Worm (Caenorhabditis elegans) whole organism, L4/young adult: ENCODE measurements around the gene asp-18.

ENCODE experiments used
- W03F9.2 ChIP-seq: fragments of 150-350 bp; optimal IDR thresholded peaks from 2 replicates; lab custom pipeline; 2014; ENCODE audit warnings: missing biosample characterization, missing genetic modification characterization
- dao-5 ChIP-seq: sonication (generic microtip); optimal IDR thresholded peaks from 2 replicates; lab custom pipeline; 2016; ENCODE audit warnings: missing genotype, missing genetic modification characterization, moderate library complexity, missing compliant biosample characterization
- him-1 ChIP-seq: sonication (generic microtip); optimal IDR thresholded peaks from 2 replicates; lab custom pipeline; 2016; ENCODE audit warnings: missing genotype, missing genetic modification reagents, missing genetic modification characterization, missing compliant biosample characterization

The asp-18 gene

DNA sequence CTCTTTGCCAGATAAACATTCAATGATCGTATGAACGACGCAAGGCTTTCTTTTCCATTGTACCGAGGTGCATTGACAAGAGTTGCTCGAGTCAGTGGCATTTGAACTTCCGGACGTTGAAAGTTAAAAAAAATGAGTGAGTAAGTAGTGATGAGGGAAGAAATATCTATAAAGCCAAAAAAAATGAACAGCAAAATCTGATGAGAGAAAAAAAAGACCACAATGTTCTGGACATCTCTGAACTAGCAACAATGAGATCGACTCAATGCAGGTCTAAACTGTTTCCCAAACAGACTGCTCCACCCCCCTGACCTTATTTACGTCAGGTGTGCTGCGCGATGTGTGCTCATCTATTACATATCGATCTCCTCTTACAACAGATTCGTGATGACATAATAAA is 19.0 kb upstream of the asp-18 start, which contains the start of the genes F11D11.21 and F11D11.12:
TSS of gene F11D11.21 (minus strand) at position 101 of the 400 bp plus-strand sequence.
TSS of gene F11D11.12 (minus strand) at position 238 of the 400 bp plus-strand sequence.
- TF ChIP-seq him-1 (tag; lab: Kevin White, UChicago) (no peak), W03F9.2 (tag; lab: Kevin White, UChicago) (no peak), dao-5 (tag; lab: Kevin White, UChicago) (no peak)

- TF ChIP-seq him-1 (tag; lab: Kevin White, UChicago) (no peak), dao-5 (tag; lab: Kevin White, UChicago) (no peak), W03F9.2 (tag; lab: Kevin White, UChicago) (no peak)
Observed at ce11 chrV:18748726-18749125, 17.2 kb upstream of the asp-18 start, which contains the start of gene clec-252. Gene clec-252, minus strand, starts transcription at chrV:18748826.

DNA sequence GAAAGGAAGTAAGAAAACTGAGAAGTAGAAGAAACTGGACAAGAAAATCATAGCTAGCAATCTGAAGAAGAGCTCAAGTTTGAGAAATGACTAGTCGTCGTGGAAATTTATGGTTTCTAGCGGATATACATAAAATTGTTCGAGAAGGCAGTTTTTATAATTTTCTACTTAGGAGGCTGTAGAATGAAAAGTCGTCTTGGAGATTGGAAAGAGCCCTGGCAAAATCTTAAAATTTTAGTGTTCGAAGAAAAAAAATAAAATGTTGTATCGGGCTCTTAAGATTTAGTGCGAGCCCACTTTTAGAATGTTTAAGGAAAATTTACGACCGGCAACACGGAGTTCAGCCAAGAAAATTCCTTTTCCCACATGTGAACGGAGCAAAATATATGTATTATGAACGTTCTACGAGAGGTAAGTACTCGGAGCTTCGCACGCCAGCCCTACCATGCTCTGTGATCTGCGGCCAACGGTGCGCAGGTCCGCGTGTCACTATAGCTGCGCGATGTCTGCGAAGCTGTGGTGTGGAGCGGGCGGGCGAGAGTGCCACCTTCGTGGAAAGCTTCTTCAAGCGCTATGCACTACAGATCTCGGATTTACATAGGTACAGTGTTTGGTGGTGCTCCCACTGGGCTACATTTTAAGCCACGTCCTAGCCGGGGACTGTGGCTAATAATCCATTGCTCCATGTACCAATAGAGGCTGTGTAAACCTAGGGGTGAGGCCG is 15.6 kb upstream of the asp-18 start, which contains the start of gene clec-251:
TSS of gene clec-251 (minus strand) at position 51 of the 724 bp plus-strand sequence.
- no peak for TF ChIP-seq W03F9.2 (tag; lab: Kevin White, UChicago)
- no peak for TF ChIP-seq dao-5 (tag; lab: Kevin White, UChicago)
- no peak for TF ChIP-seq him-1 (tag; lab: Kevin White, UChicago)

- TF ChIP-seq dao-5 (tag; lab: Kevin White, UChicago) = no peak
- TF ChIP-seq him-1 (tag; lab: Kevin White, UChicago) = no peak
- no peak for TF ChIP-seq W03F9.2 (tag; lab: Kevin White, UChicago)
Observed at ce11 chrV:18742108-18742507, 10.6 kb upstream of the asp-18 start, which contains the start of gene clec-250. Gene clec-250, minus strand, starts transcription at chrV:18742208.

DNA sequence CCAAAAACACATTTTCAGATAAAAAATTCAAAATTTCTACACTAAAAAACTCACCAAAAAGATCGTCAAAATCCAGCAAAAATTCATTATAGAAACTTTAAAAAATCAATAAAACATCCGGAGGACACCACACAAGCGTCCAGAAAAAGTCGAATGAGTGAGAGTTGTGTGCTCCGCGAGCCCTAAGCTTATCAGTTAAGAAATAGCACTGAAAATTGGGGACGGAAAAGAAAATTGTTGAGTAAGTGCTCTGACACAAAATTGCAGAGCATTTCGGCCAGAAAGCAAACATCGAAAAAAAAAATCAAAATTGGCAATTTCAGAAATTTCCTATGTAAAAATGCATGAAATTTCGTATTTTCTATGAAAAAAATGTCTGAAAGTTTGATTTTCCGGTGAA is 6.2 kb upstream of the asp-18 start:
- TF ChIP-seq him-1 (tag; lab: Kevin White, UChicago) (no peak), dao-5 (tag; lab: Kevin White, UChicago) (no peak), W03F9.2 (tag; lab: Kevin White, UChicago) (no peak)

DNA sequence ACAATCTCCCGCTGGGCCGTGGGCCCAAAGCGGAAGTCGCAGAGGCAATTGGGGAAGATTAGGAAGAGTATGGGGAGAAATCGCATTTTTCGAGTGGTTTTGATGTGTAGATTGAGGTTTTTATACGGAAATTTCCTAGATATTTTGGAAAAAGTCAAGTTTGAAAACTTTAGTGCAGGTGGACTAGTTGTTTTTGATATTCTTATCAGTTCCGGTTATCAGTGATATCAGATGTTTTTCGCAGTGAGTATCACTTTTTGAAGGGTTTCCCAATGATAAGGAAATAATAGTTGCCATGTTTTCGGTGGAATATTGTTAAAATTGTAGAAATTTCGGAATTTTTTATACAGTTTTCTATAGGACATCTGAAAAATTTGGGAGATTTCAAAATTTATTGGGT is 2.9 kb upstream of the asp-18 start, which contains the start of gene scl-20:
TSS of gene scl-20 (minus strand) at position 101 of the 400 bp plus-strand sequence.
- TF ChIP-seq him-1 (tag; lab: Kevin White, UChicago) (no peak), W03F9.2 (tag; lab: Kevin White, UChicago) (no peak), dao-5 (tag; lab: Kevin White, UChicago) (no peak)

DNA sequence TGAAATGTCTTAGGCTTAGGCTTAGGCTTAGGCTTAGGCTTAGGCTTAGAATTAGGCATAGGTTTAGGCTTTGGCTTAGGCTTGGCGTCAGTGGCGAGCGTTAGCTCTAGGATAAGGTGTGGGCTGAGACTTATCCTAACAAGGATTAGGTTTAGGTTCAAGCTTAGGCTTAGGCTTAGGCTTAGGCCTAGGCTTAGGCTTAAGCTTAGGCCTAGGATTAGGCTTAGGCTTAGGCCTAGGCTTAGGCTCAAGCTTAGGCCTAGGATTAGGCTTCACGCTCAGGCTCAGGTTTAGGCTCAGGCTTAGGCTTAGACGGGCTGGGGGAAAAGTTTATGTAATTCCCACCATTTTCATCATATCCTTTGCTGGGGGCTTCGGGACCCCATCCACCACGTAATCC is 2.5 kb upstream of the asp-18 start:
- no peak for TF ChIP-seq him-1 (tag; lab: Kevin White, UChicago)
- no peak for TF ChIP-seq dao-5 (tag; lab: Kevin White, UChicago)
- no peak for TF ChIP-seq W03F9.2 (tag; lab: Kevin White, UChicago)

DNA sequence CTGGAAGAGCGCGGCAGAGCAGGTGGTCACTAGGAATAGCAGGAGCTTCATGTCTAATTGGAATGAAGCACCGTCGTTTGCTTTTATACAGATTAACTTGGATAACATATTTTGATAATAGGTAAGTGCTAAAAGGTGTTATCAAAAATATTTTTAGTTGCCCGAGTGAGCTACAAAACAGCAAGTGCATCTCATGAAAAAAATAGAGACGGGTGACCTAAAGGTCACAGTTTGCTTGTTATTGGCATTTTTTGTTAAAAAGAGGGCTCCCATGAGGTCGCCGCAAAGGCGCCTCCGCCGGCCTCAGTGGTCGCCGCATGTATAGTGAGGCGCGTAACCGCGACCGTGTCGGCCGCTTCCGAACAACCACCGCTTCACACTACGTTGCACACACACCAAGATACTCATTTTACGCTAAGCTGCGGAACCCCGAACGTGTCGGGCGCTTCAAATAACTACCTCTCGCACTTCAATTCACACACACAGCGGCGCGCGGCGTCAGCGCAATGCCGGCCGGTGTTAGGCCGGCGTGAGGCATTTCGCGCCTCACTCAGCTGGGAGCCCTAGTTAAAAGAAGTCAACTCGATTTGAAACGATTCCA is 2.1 kb downstream of the asp-18 start, which contains the start of gene asp-19:
TSS of gene asp-19 (minus strand) at position 51 of the 601 bp plus-strand sequence.
- TF ChIP-seq dao-5 (tag; lab: Kevin White, UChicago) (no peak), W03F9.2 (tag; lab: Kevin White, UChicago) (no peak), him-1 (tag; lab: Kevin White, UChicago) (no peak)

- TF ChIP-seq dao-5 (tag; lab: Kevin White, UChicago) (no peak), W03F9.2 (tag; lab: Kevin White, UChicago) (no peak), him-1 (tag; lab: Kevin White, UChicago) (no peak)
Observed at ce11 chrV:18725858-18726257, 5.6 kb downstream of the asp-18 start.

- TF ChIP-seq him-1 (tag; lab: Kevin White, UChicago) = no peak
- no peak for TF ChIP-seq W03F9.2 (tag; lab: Kevin White, UChicago)
- TF ChIP-seq dao-5 (tag; lab: Kevin White, UChicago) = no peak
Observed at ce11 chrV:18724076-18724475, 7.4 kb downstream of the asp-18 start.

DNA sequence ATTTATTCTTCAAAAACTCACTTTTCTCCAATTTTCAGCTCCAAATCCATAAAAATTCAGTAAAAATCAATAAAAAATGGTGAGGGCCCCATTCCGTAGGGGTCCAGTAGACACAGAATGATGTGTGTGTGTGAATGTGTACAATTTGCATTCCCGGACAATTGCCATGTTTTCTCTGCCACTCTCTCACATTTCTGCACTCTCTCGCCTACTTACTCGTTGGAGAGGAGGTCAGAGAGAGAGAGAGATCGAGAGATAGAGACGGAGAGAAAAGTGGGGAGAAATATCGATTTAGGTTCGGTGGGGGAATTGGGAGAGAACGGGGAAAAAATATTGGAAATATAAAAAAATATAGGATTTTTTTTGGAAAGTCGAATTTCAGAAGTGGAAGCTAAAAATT is 7.9 kb downstream of the asp-18 start:
- peak; percentile 58 for TF ChIP-seq W03F9.2 (tag; lab: Kevin White, UChicago)
- TF ChIP-seq him-1 (tag; lab: Kevin White, UChicago) = no peak

DNA sequence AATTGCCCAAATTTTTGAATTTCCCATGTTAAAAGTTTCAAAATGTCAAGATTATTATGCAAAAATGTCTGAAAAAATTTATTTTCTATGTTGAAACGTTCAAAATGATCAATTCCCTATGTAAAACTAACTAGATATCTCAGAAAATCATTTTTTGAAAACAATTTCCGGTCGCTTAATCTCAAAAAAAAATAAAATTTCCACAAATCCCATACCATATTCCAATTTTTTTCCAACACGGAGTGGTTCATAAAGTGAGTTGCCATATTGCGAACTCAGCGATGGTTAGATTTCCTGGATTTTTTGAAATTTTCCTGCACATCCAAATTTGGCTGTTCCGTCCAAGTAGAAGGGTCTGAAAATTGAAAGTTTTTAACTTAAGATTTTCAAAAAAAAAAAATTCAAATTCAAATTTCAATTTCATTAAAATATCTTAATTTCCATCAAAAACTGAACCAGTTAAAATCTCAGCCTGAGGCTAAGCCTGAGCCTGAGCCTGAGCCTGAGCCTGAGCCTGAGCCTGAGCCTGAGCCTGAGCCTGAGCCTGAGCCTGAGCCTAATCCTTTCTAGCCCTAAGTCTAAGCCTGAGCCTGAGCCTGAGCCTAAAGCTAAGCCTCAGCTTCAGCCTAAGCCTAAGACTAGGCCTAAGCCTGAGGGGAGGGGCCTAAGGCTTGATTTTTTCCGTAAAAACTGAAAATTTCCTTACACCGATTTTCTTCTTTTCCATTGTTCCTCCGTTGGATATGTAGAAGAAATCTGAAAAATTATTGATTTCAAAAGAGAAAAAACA is 8.8 kb downstream of the asp-18 start:
- TF ChIP-seq him-1 (tag; lab: Kevin White, UChicago) = no peak
- TF ChIP-seq W03F9.2 (tag; lab: Kevin White, UChicago) = no peak
- TF ChIP-seq dao-5 (tag; lab: Kevin White, UChicago) = no peak
